Worm (Caenorhabditis elegans) whole organism, late embryonic: Measurements from ENCODE around the gene C05B5.16.

Experiments used
- C38D4.7 ChIP-seq: fragments of 200-800 bp; sonication (Bioruptor generic); optimal IDR thresholded peaks from 2 replicates; lab custom pipeline; 2018; ENCODE audit warnings: mild to moderate bottlenecking, missing genetic modification characterization, moderate library complexity, missing compliant biosample characterization
- F13H6.1 ChIP-seq: sonication (generic microtip); optimal IDR thresholded peaks from 2 replicates; lab custom pipeline; 2016; ENCODE audit warnings: missing genetic modification characterization, missing compliant biosample characterization
- K09A11.1 ChIP-seq: sonication (generic microtip); optimal IDR thresholded peaks from 2 replicates; lab custom pipeline; 2017; ENCODE audit warnings: antibody characterized with exemption, mild to moderate bottlenecking, missing genetic modification characterization, missing compliant biosample characterization; ENCODE audit not compliant: insufficient read depth
- ceh-18 ChIP-seq: sonication (generic microtip); optimal IDR thresholded peaks from 2 replicates; lab custom pipeline; 2016; ENCODE audit warnings: missing genetic modification characterization, missing compliant biosample characterization
- ceh-22 ChIP-seq: sonication (generic microtip); optimal IDR thresholded peaks from 2 replicates; lab custom pipeline; 2017; ENCODE audit warnings: missing biosample characterization, missing genetic modification characterization
- ceh-24 ChIP-seq: sonication (generic microtip); optimal IDR thresholded peaks from 2 replicates; lab custom pipeline; 2016; ENCODE audit warnings: mild to moderate bottlenecking, missing genetic modification characterization, missing compliant biosample characterization
- ceh-34 ChIP-seq: sonication (generic microtip); optimal IDR thresholded peaks from 2 replicates; lab custom pipeline; 2016; ENCODE audit warnings: mild to moderate bottlenecking, missing genetic modification characterization, missing compliant biosample characterization
- ceh-48 ChIP-seq: sonication (generic microtip); optimal IDR thresholded peaks from 2 replicates; lab custom pipeline; 2016; ENCODE audit warnings: missing genetic modification characterization, inconsistent platforms, missing compliant biosample characterization
- ceh-6 ChIP-seq: fragments of 200-800 bp; sonication (Bioruptor generic); optimal IDR thresholded peaks from 2 replicates; lab custom pipeline; 2018; ENCODE audit warnings: mild to moderate bottlenecking, missing genetic modification characterization, missing compliant biosample characterization
- dmd-4 ChIP-seq: sonication (generic microtip); optimal IDR thresholded peaks from 2 replicates; lab custom pipeline; 2016; ENCODE audit warnings: borderline replicate concordance, missing genetic modification characterization, missing compliant biosample characterization
- dve-1 ChIP-seq: sonication (generic microtip); optimal IDR thresholded peaks from 2 replicates; lab custom pipeline; 2017; ENCODE audit warnings: antibody characterized with exemption, mild to moderate bottlenecking, missing genetic modification characterization, missing compliant biosample characterization
- elt-2 ChIP-seq: sonication (generic microtip); optimal IDR thresholded peaks from 2 replicates; lab custom pipeline; 2016; ENCODE audit warnings: missing genetic modification reagents, missing genetic modification characterization, missing compliant biosample characterization
- elt-4 ChIP-seq: sonication (generic microtip); optimal IDR thresholded peaks from 2 replicates; lab custom pipeline; 2016; ENCODE audit warnings: missing genetic modification characterization, missing compliant biosample characterization
- eyg-1 ChIP-seq: sonication (generic microtip); optimal IDR thresholded peaks from 2 replicates; lab custom pipeline; 2016; ENCODE audit warnings: missing genotype, missing genetic modification characterization, missing compliant biosample characterization
- gmeb-2 ChIP-seq: sonication (generic microtip); optimal IDR thresholded peaks from 2 replicates; lab custom pipeline; 2016; ENCODE audit warnings: missing genetic modification characterization, inconsistent platforms, missing compliant biosample characterization
- hlh-15 ChIP-seq: sonication (generic microtip); optimal IDR thresholded peaks from 2 replicates; lab custom pipeline; 2016; ENCODE audit warnings: missing genetic modification characterization, missing compliant biosample characterization
- hlh-6 ChIP-seq: sonication (generic microtip); optimal IDR thresholded peaks from 2 replicates; lab custom pipeline; 2016; ENCODE audit warnings: missing genotype, missing genetic modification characterization, missing compliant biosample characterization
- hlh-8 ChIP-seq: sonication (generic microtip); optimal IDR thresholded peaks from 2 replicates; lab custom pipeline; 2016; ENCODE audit warnings: missing genotype, missing genetic modification characterization, missing compliant biosample characterization
- lin-11 ChIP-seq: fragments of 200-800 bp; sonication (Bioruptor generic); optimal IDR thresholded peaks from 2 replicates; lab custom pipeline; 2018; ENCODE audit warnings: mild to moderate bottlenecking, missing genetic modification characterization, missing compliant biosample characterization
- mec-3 ChIP-seq: sonication (generic microtip); optimal IDR thresholded peaks from 2 replicates; lab custom pipeline; 2016; ENCODE audit warnings: borderline replicate concordance, missing genetic modification characterization, missing compliant biosample characterization
- pag-3 ChIP-seq: sonication (generic microtip); optimal IDR thresholded peaks from 2 replicates; lab custom pipeline; 2016; ENCODE audit warnings: missing compliant biosample characterization, missing genetic modification characterization, borderline replicate concordance
- pax-1 ChIP-seq: fragments of 150-350 bp; optimal IDR thresholded peaks from 2 replicates; lab custom pipeline; 2014; ENCODE audit warnings: missing biosample characterization, missing genetic modification characterization
- pha-2 ChIP-seq: sonication (generic microtip); optimal IDR thresholded peaks from 2 replicates; lab custom pipeline; 2017; ENCODE audit warnings: mild to moderate bottlenecking, missing genetic modification characterization, missing compliant biosample characterization
- pqm-1 ChIP-seq: sonication (generic microtip); optimal IDR thresholded peaks from 2 replicates; lab custom pipeline; 2016; ENCODE audit warnings: missing genetic modification characterization, missing compliant biosample characterization
- sdc-2 ChIP-seq: sonication (generic microtip); optimal IDR thresholded peaks from 2 replicates; lab custom pipeline; 2016; ENCODE audit warnings: missing genotype, missing genetic modification characterization, missing compliant biosample characterization
- sox-2 ChIP-seq: fragments of 200-800 bp; sonication (Bioruptor generic); IDR thresholded peaks from 2 replicates; pipeline ENCODE4 v1.3.6; 2022; ENCODE audit warnings: missing genetic modification reagents, missing genetic modification characterization, missing compliant biosample characterization
- sox-4 ChIP-seq: sonication (generic microtip); optimal IDR thresholded peaks from 2 replicates; lab custom pipeline; 2017; ENCODE audit warnings: mild to moderate bottlenecking, missing genetic modification characterization, inconsistent platforms, missing compliant biosample characterization
- syd-9 ChIP-seq: sonication (generic microtip); optimal IDR thresholded peaks from 2 replicates; lab custom pipeline; 2016; ENCODE audit warnings: mild to moderate bottlenecking, missing genetic modification characterization, moderate library complexity, missing compliant biosample characterization
- ttx-3 ChIP-seq: sonication (generic microtip); optimal IDR thresholded peaks from 2 replicates; lab custom pipeline; 2016; ENCODE audit warnings: missing genetic modification reagents, missing genetic modification characterization, missing compliant biosample characterization
- unc-3 ChIP-seq, 2 experiments: fragments of 200-800 bp in 1 of 2; sonication (Bioruptor generic) in 1 of 2; sonication (generic microtip) in 1 of 2; conservative IDR thresholded peaks in 1 of 2; optimal IDR thresholded peaks in 1 of 2; 2 replicates each; pipeline versions ENCODE4 v1.3.6 to Lab custom; 2016 to 2022; ENCODE audit warnings: missing compliant biosample characterization in 2 of 2, missing genetic modification characterization in 2 of 2, missing genetic modification reagents in 1 of 2
- unc-42 ChIP-seq: sonication (generic microtip); optimal IDR thresholded peaks from 2 replicates; lab custom pipeline; 2016; ENCODE audit warnings: missing genotype, missing genetic modification characterization, missing compliant biosample characterization
- unc-55 ChIP-seq: sonication (generic microtip); optimal IDR thresholded peaks from 2 replicates; lab custom pipeline; 2017; ENCODE audit warnings: missing biosample characterization, missing genetic modification reagents, missing genetic modification characterization

The C05B5.16 gene

ce11 chrIII:10000428-10000827, 11.8 kb upstream of the C05B5.16 start, which contains the start of gene C05B5.2:
Gene C05B5.2 (minus strand): TSS chrIII:10000528.
- TF ChIP-seq K09A11.1 (tag; lab: Kevin White, UChicago): no peak
- no peak for TF ChIP-seq pax-1
- no peak for TF ChIP-seq hlh-8
- no peak for TF ChIP-seq pag-3 (tag; lab: Kevin White, UChicago)
- no peak for TF ChIP-seq elt-2 (tag; lab: Kevin White, UChicago)
- no peak for TF ChIP-seq dmd-4 (tag; lab: Kevin White, UChicago)
- TF ChIP-seq F13H6.1 (tag; lab: Kevin White, UChicago): no peak
- no peak for TF ChIP-seq dve-1 (tag; lab: Kevin White, UChicago)
- no peak for TF ChIP-seq sox-4 (tag; lab: Kevin White, UChicago)
- no peak for TF ChIP-seq elt-4 (tag; lab: Kevin White, UChicago)

- no peak for TF ChIP-seq ceh-24 (tag; lab: Kevin White, UChicago)
- no peak for TF ChIP-seq mec-3 (tag; lab: Kevin White, UChicago)
- no peak for TF ChIP-seq ttx-3
- TF ChIP-seq elt-4 (tag; lab: Kevin White, UChicago): no peak
- no peak for TF ChIP-seq ceh-48
- TF ChIP-seq C38D4.7 (GFP tag; lab: Kevin White, UChicago): no peak
- no peak for TF ChIP-seq sox-4 (tag; lab: Kevin White, UChicago)
- no peak for TF ChIP-seq pqm-1
Measured at ce11 chrIII:10001060-10001459, 11.2 kb upstream of the C05B5.16 start, which contains the start of gene C05B5.5. Gene C05B5.5 (plus strand): TSS chrIII:10001360.

- no peak for TF ChIP-seq lin-11 (tag; lab: Kevin White, UChicago)
- TF ChIP-seq, all 69 proteins: peak for 0
Measured at ce11 chrIII:10004213-10004612, 8.0 kb upstream of the C05B5.16 start, which contains the start of gene C05B5.11. Gene C05B5.11 (plus strand): TSS chrIII:10004513.

- TF ChIP-seq ceh-22 (tag; lab: Kevin White, UChicago) (no peak), unc-3 (GFP tag; conservative IDR thresholded peaks at IDR 0.05; lab: Robert Waterston, UW) (no peak), unc-3 (tag; optimal IDR thresholded peaks at IDR 0.05; lab: Kevin White, UChicago) (no peak), gmeb-2 (tag; lab: Kevin White, UChicago) (no peak), sdc-2 (tag; lab: Kevin White, UChicago) (no peak), hlh-6 (no peak), ceh-34 (tag; lab: Kevin White, UChicago) (no peak), unc-42 (tag; lab: Kevin White, UChicago) (no peak), F13H6.1 (tag; lab: Kevin White, UChicago) (no peak)
Measured at ce11 chrIII:10006734-10007348, 5.4 kb upstream of the C05B5.16 start, which contains the start of gene C05B5.8. Gene C05B5.8 (minus strand): TSS chrIII:10006784.

- no peak for TF ChIP-seq ceh-18 (tag; lab: Kevin White, UChicago)
- TF ChIP-seq sox-4 (tag; lab: Kevin White, UChicago): no peak
- TF ChIP-seq unc-55: no peak
- no peak for TF ChIP-seq syd-9 (tag; lab: Kevin White, UChicago)
- TF ChIP-seq ceh-6 (GFP tag; lab: Kevin White, UChicago): no peak
- no peak for TF ChIP-seq sox-2 (GFP tag; lab: Robert Waterston, UW)
- TF ChIP-seq eyg-1: no peak
- no peak for TF ChIP-seq hlh-15
- TF ChIP-seq pha-2 (tag; lab: Kevin White, UChicago): no peak
- no peak for TF ChIP-seq sdc-2 (tag; lab: Kevin White, UChicago)
Measured at ce11 chrIII:10010117-10010516, 2.1 kb upstream of the C05B5.16 start, which contains the start of gene fbxa-155. Gene fbxa-155 (minus strand): TSS chrIII:10010217.
